Worm (Caenorhabditis elegans) whole organism, L2 larva: ENCODE data around the gene ttr-36.

Experiments
- C34F6.9 ChIP-seq: fragments of 150-350 bp; optimal IDR thresholded peaks from 2 replicates; lab custom pipeline; 2014; ENCODE audit warnings: missing biosample characterization, missing genetic modification characterization
- F13H6.1 ChIP-seq: sonication (generic microtip); optimal IDR thresholded peaks from 2 replicates; lab custom pipeline; 2016; ENCODE audit warnings: missing genetic modification characterization, missing compliant biosample characterization
- R02D3.7 ChIP-seq: fragments of 150-350 bp; optimal IDR thresholded peaks from 2 replicates; lab custom pipeline; 2014; ENCODE audit warnings: missing biosample characterization, missing genetic modification characterization
- Y55F3AM.14 ChIP-seq: fragments of 200-800 bp; sonication (Bioruptor generic); optimal IDR thresholded peaks from 2 replicates; lab custom pipeline; 2018; ENCODE audit warnings: mild to moderate bottlenecking, missing genetic modification characterization, missing compliant biosample characterization
- ZK546.5 ChIP-seq: sonication (generic microtip); optimal IDR thresholded peaks from 2 replicates; lab custom pipeline; 2017; ENCODE audit warnings: missing biosample characterization, missing genetic modification characterization
- alr-1 ChIP-seq: fragments of 150-350 bp; optimal IDR thresholded peaks from 2 replicates; lab custom pipeline; 2014; ENCODE audit warnings: missing biosample characterization, missing genetic modification characterization
- ama-1 ChIP-seq: fragments of 150-350 bp; optimal IDR thresholded peaks from 2 replicates; lab custom pipeline; 2018; ENCODE audit warnings: inconsistent platforms
- blmp-1 ChIP-seq: sonication (generic microtip); optimal IDR thresholded peaks from 2 replicates; lab custom pipeline; 2017; ENCODE audit warnings: missing genetic modification characterization, mild to moderate bottlenecking, missing compliant biosample characterization, antibody characterized with exemption, moderate library complexity; ENCODE audit not compliant: insufficient read depth
- ceh-82 ChIP-seq: fragments of 150-350 bp; optimal IDR thresholded peaks from 2 replicates; lab custom pipeline; 2014; ENCODE audit warnings: missing biosample characterization, missing genetic modification characterization
- elt-3 ChIP-seq: sonication (generic microtip); optimal IDR thresholded peaks from 2 replicates; lab custom pipeline; 2017; ENCODE audit warnings: missing biosample characterization, missing genetic modification characterization
- fos-1 ChIP-seq: fragments of 150-350 bp; optimal IDR thresholded peaks from 2 replicates; lab custom pipeline; 2014; ENCODE audit warnings: missing biosample characterization, missing genetic modification characterization
- lin-11 ChIP-seq: fragments of 150-350 bp; sonication (generic microtip); optimal IDR thresholded peaks from 2 replicates; lab custom pipeline; 2014; ENCODE audit warnings: missing biosample characterization, missing genetic modification characterization, inconsistent platforms, mixed read lengths
- lin-13 ChIP-seq: fragments of 150-350 bp; optimal IDR thresholded peaks from 2 replicates; lab custom pipeline; 2014; ENCODE audit warnings: missing biosample characterization, missing genetic modification reagents, missing genetic modification characterization
- lsy-2 ChIP-seq, 2 experiments: fragments of 150-350 bp in 1 of 2; sonication (generic microtip) in 1 of 2; optimal IDR thresholded peaks; 2 replicates each; lab custom pipeline; 2014 to 2017; ENCODE audit warnings: missing biosample characterization in 2 of 2, missing genetic modification characterization in 2 of 2
- mab-5 ChIP-seq: fragments of 150-350 bp; optimal IDR thresholded peaks from 2 replicates; lab custom pipeline; 2014; ENCODE audit warnings: missing biosample characterization, missing genetic modification characterization
- mdl-1 ChIP-seq, 2 experiments: fragments of 150-350 bp in 1 of 2; sonication (generic microtip) in 1 of 2; optimal IDR thresholded peaks; 2 replicates each; lab custom pipeline; 2017; ENCODE audit warnings: missing biosample characterization in 2 of 2, missing genetic modification characterization in 2 of 2
- nhr-10 ChIP-seq: sonication (generic microtip); optimal IDR thresholded peaks from 2 replicates; lab custom pipeline; 2017; ENCODE audit warnings: missing biosample characterization, missing genetic modification characterization
- nhr-12 ChIP-seq: fragments of 150-350 bp; optimal IDR thresholded peaks from 2 replicates; lab custom pipeline; 2014; ENCODE audit warnings: missing biosample characterization, missing genetic modification characterization
- nhr-129 ChIP-seq: fragments of 150-350 bp; optimal IDR thresholded peaks from 2 replicates; lab custom pipeline; 2014; ENCODE audit warnings: missing biosample characterization, missing genetic modification characterization
- nhr-21 ChIP-seq: fragments of 150-350 bp; optimal IDR thresholded peaks from 2 replicates; lab custom pipeline; 2014; ENCODE audit warnings: missing biosample characterization, missing genetic modification characterization
- nhr-23 ChIP-seq: fragments of 150-350 bp; optimal IDR thresholded peaks from 2 replicates; lab custom pipeline; 2014; ENCODE audit warnings: missing biosample characterization, missing genetic modification reagents, missing genetic modification characterization
- nhr-25 ChIP-seq: fragments of 150-350 bp; sonication (generic microtip); optimal IDR thresholded peaks from 3 replicates; lab custom pipeline; 2014; ENCODE audit warnings: missing biosample characterization, missing genetic modification characterization
- nhr-6 ChIP-seq: fragments of 150-350 bp; optimal IDR thresholded peaks from 2 replicates; lab custom pipeline; 2014; ENCODE audit warnings: missing biosample characterization, missing genetic modification characterization
- sem-4 ChIP-seq: fragments of 150-350 bp; optimal IDR thresholded peaks from 2 replicates; lab custom pipeline; 2014; ENCODE audit warnings: missing biosample characterization, missing genetic modification reagents, missing genetic modification characterization
- sma-3 ChIP-seq: sonication (generic microtip); optimal IDR thresholded peaks from 2 replicates; lab custom pipeline; 2016; ENCODE audit warnings: missing genetic modification reagents, missing genetic modification characterization, missing compliant biosample characterization
- sma-9 ChIP-seq, 2 experiments: fragments of 150-350 bp in 1 of 2; sonication (generic microtip) in 1 of 2; optimal IDR thresholded peaks; 2 replicates each; lab custom pipeline; 2014 to 2016; ENCODE audit warnings: missing genetic modification characterization in 2 of 2, mild to moderate bottlenecking in 1 of 2, missing biosample characterization in 1 of 2, missing compliant biosample characterization in 1 of 2, missing genetic modification reagents in 1 of 2, moderate library complexity in 1 of 2
- snpc-4 ChIP-seq: fragments of 150-350 bp; optimal IDR thresholded peaks from 2 replicates; lab custom pipeline; 2014; ENCODE audit warnings: missing biosample characterization, missing genetic modification characterization
- unc-39 ChIP-seq: fragments of 150-350 bp; optimal IDR thresholded peaks from 2 replicates; lab custom pipeline; 2014; ENCODE audit warnings: missing biosample characterization, missing genetic modification characterization
- unc-55 ChIP-seq: fragments of 150-350 bp; sonication (generic microtip); optimal IDR thresholded peaks from 3 replicates; lab custom pipeline; 2014; ENCODE audit warnings: missing biosample characterization, missing genetic modification reagents, missing genetic modification characterization
- unc-62 ChIP-seq: fragments of 150-350 bp; optimal IDR thresholded peaks from 2 replicates; lab custom pipeline; 2014; ENCODE audit warnings: missing biosample characterization, missing genetic modification reagents, missing genetic modification characterization
- ztf-1 ChIP-seq: fragments of 200-800 bp; sonication (Bioruptor generic); conservative IDR thresholded peaks from 2 replicates; pipeline ENCODE4 v1.3.6; 2022; ENCODE audit warnings: missing genetic modification characterization, missing compliant biosample characterization
- ztf-11 ChIP-seq: sonication (generic microtip); optimal IDR thresholded peaks from 2 replicates; lab custom pipeline; 2017; ENCODE audit warnings: missing biosample characterization, missing genetic modification characterization
- ztf-4 ChIP-seq: fragments of 150-350 bp; optimal IDR thresholded peaks from 2 replicates; lab custom pipeline; 2014; ENCODE audit warnings: missing biosample characterization, missing genetic modification characterization

ttr-36 gene

DNA sequence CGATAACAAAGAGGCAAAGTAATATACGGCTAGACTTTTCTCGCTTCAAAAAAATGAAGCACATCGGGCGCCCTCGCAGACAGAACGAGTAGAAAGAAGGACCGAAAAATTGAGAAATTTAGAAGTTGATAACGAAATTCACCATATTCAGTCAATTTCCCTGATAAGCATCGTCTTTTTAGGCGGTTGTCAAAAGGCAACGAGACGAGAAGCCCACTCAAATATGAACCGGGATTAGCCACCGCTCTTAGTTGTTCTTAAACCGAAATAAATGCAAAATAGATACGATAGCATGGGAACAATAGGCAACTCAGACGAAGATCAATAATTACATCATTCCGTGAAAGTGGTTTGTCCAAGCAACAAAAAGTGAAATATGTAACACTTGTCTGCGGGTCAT, 7.6 kb upstream of the ttr-36 start:
- TF ChIP-seq fos-1 (tag; lab: Kevin White, UChicago) (peak; percentile 20), sem-4 (tag; lab: Kevin White, UChicago) (no peak)

DNA sequence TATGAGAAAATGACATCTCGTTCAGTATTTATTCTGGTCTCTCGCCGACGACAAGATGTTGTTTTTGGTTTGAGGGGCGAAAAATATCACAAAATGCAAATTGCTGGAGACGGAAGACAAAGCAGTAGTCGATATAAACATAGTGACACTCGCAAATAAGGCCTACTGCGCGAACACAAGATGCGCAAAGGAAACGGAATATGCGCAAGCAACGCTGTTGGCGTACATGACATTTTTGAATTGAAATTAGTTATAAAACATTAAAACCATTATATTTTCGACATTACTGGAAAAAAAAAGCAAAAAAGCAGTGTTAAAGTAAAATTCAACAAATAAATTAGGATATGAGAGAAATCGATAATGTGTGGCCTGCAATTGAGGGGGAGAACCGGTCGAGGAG, 5.7 kb upstream of the ttr-36 start, which contains the start of gene cdf-1:
Gene cdf-1, minus strand, starts transcription at position 136 of the 400 bp plus-strand sequence.
- TF ChIP-seq lin-13 (GFP tag; lab: Kevin White, UChicago) (peak; percentile 27), lsy-2 (tag; optimal IDR thresholded peaks at IDR 0.05; lab: Kevin White, UChicago) (peak in 1 of 2 experiments; percentile 33), ceh-82 (tag; lab: Kevin White, UChicago) (no peak), alr-1 (tag; lab: Kevin White, UChicago) (no peak), sma-9 (GFP tag; optimal IDR thresholded peaks at IDR 0.05; lab: Kevin White, UChicago) (no peak), sma-9 (tag; optimal IDR thresholded peaks at IDR 0.05; lab: Kevin White, UChicago) (no peak), ztf-4 (tag; lab: Kevin White, UChicago) (no peak), unc-55 (peak; percentile 41), nhr-12 (tag; lab: Kevin White, UChicago) (no peak), F13H6.1 (tag; lab: Kevin White, UChicago) (no peak), R02D3.7 (tag; lab: Kevin White, UChicago) (no peak), nhr-10 (tag; lab: Kevin White, UChicago) (no peak), ZK546.5 (no peak), elt-3 (tag; lab: Kevin White, UChicago) (no peak), nhr-6 (tag; lab: Kevin White, UChicago) (peak; percentile 5), nhr-129 (tag; lab: Kevin White, UChicago) (peak; percentile 51), nhr-25 (no peak)

DNA sequence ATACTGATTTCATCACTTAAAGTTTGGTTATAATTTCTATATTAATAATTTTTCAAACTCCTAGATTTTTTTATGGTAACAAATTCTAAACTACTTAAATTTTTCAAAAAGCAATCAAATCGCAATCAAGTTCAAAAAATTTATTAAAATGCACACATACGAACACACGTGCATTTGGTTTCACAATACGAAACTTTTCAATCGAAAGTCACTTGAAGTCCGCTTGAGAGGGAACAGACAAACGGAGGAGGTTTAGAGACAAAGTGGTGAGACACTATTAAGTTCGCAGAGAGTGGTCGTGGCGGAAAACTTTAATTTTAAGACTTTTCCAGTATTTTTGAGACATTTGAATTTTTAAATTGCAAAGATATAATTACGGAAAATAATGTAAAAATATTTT, 5.1 kb upstream of the ttr-36 start, which contains the start of gene glr-8:
Gene glr-8, plus strand, starts transcription at position 319 of the 400 bp plus-strand sequence.
- TF ChIP-seq mab-5 (tag; lab: Kevin White, UChicago) (no peak), ztf-1 (GFP tag; lab: Robert Waterston, UW) (no peak), sem-4 (tag; lab: Kevin White, UChicago) (no peak), nhr-23 (tag; lab: Kevin White, UChicago) (no peak), ztf-11 (tag; lab: Kevin White, UChicago) (no peak)

DNA sequence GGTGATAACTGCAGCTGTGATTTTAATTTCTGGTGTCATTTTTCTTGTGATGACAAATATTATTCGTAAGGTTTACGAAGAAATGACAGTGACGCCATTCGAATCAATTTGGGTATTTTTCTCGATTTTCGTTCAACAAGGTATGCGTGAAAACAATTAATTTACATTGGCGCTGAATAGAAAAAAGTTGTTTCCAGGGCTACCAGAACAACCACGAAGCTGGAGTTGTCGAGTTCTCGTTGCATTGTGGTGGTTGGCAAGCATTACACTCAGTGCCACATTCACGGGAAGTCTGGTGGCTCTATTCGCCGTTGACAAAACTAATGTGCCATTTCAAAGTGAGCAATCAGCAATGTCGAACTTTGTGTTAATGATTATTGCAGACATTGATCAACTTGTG, 3.0 kb upstream of the ttr-36 start:
- TF ChIP-seq nhr-21 (tag; lab: Kevin White, UChicago) (no peak), snpc-4 (tag; lab: Kevin White, UChicago) (no peak), unc-62 (no peak), sma-3 (GFP tag; lab: Kevin White, UChicago) (no peak), mdl-1 (tag; optimal IDR thresholded peaks at IDR 0.05; lab: Kevin White, UChicago) (no peak), lin-11 (tag; lab: Kevin White, UChicago) (no peak), ztf-1 (GFP tag; lab: Robert Waterston, UW) (no peak), ama-1 (lab: Kevin White, UChicago) (no peak), nhr-25 (no peak), nhr-129 (tag; lab: Kevin White, UChicago) (no peak), C34F6.9 (tag; lab: Kevin White, UChicago) (no peak), Y55F3AM.14 (no peak), lsy-2 (tag; optimal IDR thresholded peaks at IDR 0.05; lab: Kevin White, UChicago) (no peak), blmp-1 (tag; lab: Kevin White, UChicago) (no peak), nhr-10 (tag; lab: Kevin White, UChicago) (no peak), unc-39 (tag; lab: Kevin White, UChicago) (no peak), nhr-6 (tag; lab: Kevin White, UChicago) (no peak)

DNA sequence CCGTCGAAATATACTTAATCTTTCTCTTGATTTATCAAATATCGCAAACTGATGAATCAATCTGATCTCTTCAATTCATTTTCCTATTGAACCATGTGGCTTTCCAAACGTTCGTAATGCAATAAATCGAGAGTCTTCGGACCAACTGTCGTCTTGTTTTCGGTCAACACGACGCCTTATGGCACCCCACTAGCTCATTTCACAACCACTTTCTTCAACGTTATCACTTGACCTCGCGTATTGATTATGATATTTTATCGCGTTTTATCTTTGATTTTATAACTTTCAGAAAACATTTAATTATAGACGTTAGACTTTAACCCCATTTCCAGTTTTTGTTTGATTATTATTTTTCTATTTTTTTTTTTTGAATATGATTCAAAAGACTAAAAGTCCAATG, 914 bp upstream of the ttr-36 start:
- TF ChIP-seq F13H6.1 (tag; lab: Kevin White, UChicago) (peak; percentile 42), nhr-129 (tag; lab: Kevin White, UChicago) (peak; percentile 44), lsy-2 (tag; optimal IDR thresholded peaks at IDR 0.05; lab: Kevin White, UChicago) (peak in 1 of 2 experiments; percentile 42), nhr-10 (tag; lab: Kevin White, UChicago) (no peak), sma-9 (GFP tag; optimal IDR thresholded peaks at IDR 0.05; lab: Kevin White, UChicago) (peak; percentile 38), sma-9 (tag; optimal IDR thresholded peaks at IDR 0.05; lab: Kevin White, UChicago) (no peak), fos-1 (tag; lab: Kevin White, UChicago) (no peak)
